Fruit fly (Drosophila melanogaster) whole organism, embryonic: ENCODE measurements around the gene CG3119.

Experiments
- Awh ChIP-seq: fragments of 200-800 bp; sonication (Bioruptor generic); IDR thresholded peaks from 2 replicates; pipeline ENCODE4, ENCODE4 v1.3.6; 2022; ENCODE audit warnings: missing biosample characterization, missing genetic modification characterization
- BtbVII ChIP-seq: fragments of 200-800 bp; sonication (Bioruptor generic); optimal IDR thresholded peaks from 3 replicates; lab custom pipeline; 2017; ENCODE audit warnings: missing biosample characterization, mild to moderate bottlenecking, missing genetic modification characterization
- CG11085 ChIP-seq: fragments of 200-800 bp; sonication (Bioruptor generic); IDR thresholded peaks from 2 replicates; pipeline ENCODE4 v1.3.6; 2022; ENCODE audit warnings: missing biosample characterization, missing genetic modification characterization
- CG11696 ChIP-seq: fragments of 200-800 bp; sonication (Bioruptor generic); IDR thresholded peaks from 2 replicates; pipeline ENCODE4 v1.3.6; 2022; ENCODE audit warnings: missing biosample characterization, missing genetic modification characterization
- CG12219 ChIP-seq: fragments of 200-800 bp; sonication (Bioruptor generic); optimal IDR thresholded peaks from 3 replicates; lab custom pipeline; 2018; ENCODE audit warnings: missing biosample characterization, mild to moderate bottlenecking, missing genetic modification characterization
- CG1233 ChIP-seq: fragments of 200-800 bp; sonication (Bioruptor generic); optimal IDR thresholded peaks from 4 replicates; lab custom pipeline; 2018; ENCODE audit warnings: missing biosample characterization, mild to moderate bottlenecking, missing genetic modification characterization
- CG14050 ChIP-seq: fragments of 200-800 bp; sonication (Bioruptor generic); IDR thresholded peaks from 3 replicates; pipeline ENCODE4 v1.3.6; 2022; ENCODE audit warnings: missing biosample characterization, missing genetic modification characterization
- CG15601 ChIP-seq: fragments of 200-800 bp; sonication (Bioruptor generic); optimal IDR thresholded peaks from 3 replicates; lab custom pipeline; 2019; ENCODE audit warnings: missing biosample characterization, mild to moderate bottlenecking, missing genetic modification characterization, moderate library complexity
- CG17359 ChIP-seq: fragments of 200-800 bp; sonication (Bioruptor generic); optimal IDR thresholded peaks from 3 replicates; lab custom pipeline; 2018; ENCODE audit warnings: missing biosample characterization, mild to moderate bottlenecking, missing genetic modification characterization, moderate library complexity
- CG18011 ChIP-seq: fragments of 200-800 bp; sonication (Bioruptor generic); optimal IDR thresholded peaks from 2 replicates; lab custom pipeline; 2017; ENCODE audit warnings: missing biosample characterization, missing genetic modification characterization, mild to moderate bottlenecking, moderate library complexity, missing genotype
- CG18262 ChIP-seq: fragments of 200-800 bp; optimal IDR thresholded peaks from 3 replicates; lab custom pipeline; 2019; ENCODE audit warnings: missing biosample characterization, mild to moderate bottlenecking, missing genetic modification characterization, moderate library complexity
- CG3065 ChIP-seq: fragments of 200-800 bp; sonication (Bioruptor generic); optimal IDR thresholded peaks from 2 replicates; lab custom pipeline; 2016; ENCODE audit warnings: missing biosample characterization, missing genetic modification characterization
- CG31388 ChIP-seq: fragments of 200-800 bp; sonication (Bioruptor generic); optimal IDR thresholded peaks from 2 replicates; lab custom pipeline; 2016; ENCODE audit warnings: missing biosample characterization, missing genetic modification characterization
- CG3838 ChIP-seq: fragments of 200-800 bp; sonication (Bioruptor generic); optimal IDR thresholded peaks from 3 replicates; lab custom pipeline; 2016; ENCODE audit warnings: missing biosample characterization, missing genetic modification characterization
- CG6689 ChIP-seq: fragments of 200-800 bp; sonication (Bioruptor generic); IDR thresholded peaks from 2 replicates; pipeline ENCODE4 v1.3.6; 2022; ENCODE audit warnings: missing biosample characterization, missing genetic modification characterization
- CG6854 ChIP-seq: fragments of 200-800 bp; sonication (Bioruptor generic); optimal IDR thresholded peaks from 3 replicates; lab custom pipeline; 2017; ENCODE audit warnings: missing biosample characterization, mild to moderate bottlenecking, missing genetic modification characterization
- CG9932 ChIP-seq: fragments of 200-800 bp; sonication (Bioruptor generic); IDR thresholded peaks from 2 replicates; pipeline ENCODE4 v1.3.6; 2022; ENCODE audit warnings: missing biosample characterization, missing genetic modification characterization
- Dfd ChIP-seq, 2 experiments: fragments of >200 bp; optimal IDR thresholded peaks; 2 replicates each; lab custom pipeline; 2017; ENCODE audit warnings: missing biosample characterization in 2 of 2, missing genetic modification characterization in 2 of 2
- HHEX ChIP-seq: fragments of 200-800 bp; sonication (Bioruptor generic); optimal IDR thresholded peaks from 3 replicates; lab custom pipeline; 2017; ENCODE audit warnings: missing biosample characterization, mild to moderate bottlenecking, missing genetic modification characterization, missing genetic modification reagents
- HLHmδ ChIP-seq: fragments of 200-800 bp; sonication (Bioruptor generic); optimal IDR thresholded peaks from 2 replicates; lab custom pipeline; 2018; ENCODE audit warnings: missing biosample characterization, mild to moderate bottlenecking, missing genetic modification characterization, moderate library complexity
- HmgZ ChIP-seq: fragments of 200-800 bp; sonication (Bioruptor generic); optimal IDR thresholded peaks from 2 replicates; lab custom pipeline; 2018; ENCODE audit warnings: missing biosample characterization, mild to moderate bottlenecking, missing genetic modification characterization
- Hr78 ChIP-seq, 2 experiments: fragments of 200-800 bp in 1 of 2; fragments of >200 bp in 1 of 2; sonication (Bioruptor generic) in 1 of 2; optimal IDR thresholded peaks; 2 replicates each; lab custom pipeline; 2017 to 2019; ENCODE audit warnings: missing biosample characterization in 2 of 2, missing genetic modification characterization in 2 of 2, mild to moderate bottlenecking in 1 of 2, moderate library complexity in 1 of 2
- MESR4 ChIP-seq: fragments of 200-800 bp; sonication (Bioruptor generic); optimal IDR thresholded peaks from 2 replicates; lab custom pipeline; 2018; ENCODE audit warnings: missing biosample characterization, mild to moderate bottlenecking, missing genetic modification characterization, moderate library complexity
- Sox100B ChIP-seq: fragments of 200-800 bp; sonication (Bioruptor generic); optimal IDR thresholded peaks from 3 replicates; lab custom pipeline; 2018; ENCODE audit warnings: missing biosample characterization, mild to moderate bottlenecking, missing genetic modification characterization
- YL-1 ChIP-seq: fragments of 200-800 bp; sonication (Bioruptor generic); optimal IDR thresholded peaks from 3 replicates; lab custom pipeline; 2017; ENCODE audit warnings: missing biosample characterization, mild to moderate bottlenecking, missing genetic modification characterization
- amos ChIP-seq: fragments of 200-800 bp; sonication (Bioruptor generic); IDR thresholded peaks from 2 replicates; pipeline ENCODE4 v1.3.6; 2022; ENCODE audit warnings: missing biosample characterization, missing genetic modification characterization; ENCODE audit not compliant: partially characterized antibody
- ap ChIP-seq: fragments of 200-800 bp; sonication (Bioruptor generic); IDR thresholded peaks from 2 replicates; pipeline ENCODE4 v1.3.6; 2022; ENCODE audit warnings: missing biosample characterization, missing genetic modification characterization
- ara ChIP-seq: fragments of 200-800 bp; sonication (Bioruptor generic); IDR thresholded peaks from 2 replicates; pipeline ENCODE4 v1.3.6; 2022; ENCODE audit warnings: missing biosample characterization, missing genetic modification characterization
- ems ChIP-seq: fragments of 200-800 bp; sonication (Bioruptor generic); optimal IDR thresholded peaks from 3 replicates; lab custom pipeline; 2016; ENCODE audit warnings: missing biosample characterization, missing genetic modification characterization
- gcm ChIP-seq: fragments of 200-800 bp; sonication (Bioruptor generic); optimal IDR thresholded peaks from 2 replicates; lab custom pipeline; 2019; ENCODE audit warnings: missing biosample characterization, mild to moderate bottlenecking, missing genetic modification characterization, moderate library complexity
- gfzf ChIP-seq: fragments of 200-800 bp; sonication (Bioruptor generic); optimal IDR thresholded peaks from 2 replicates; lab custom pipeline; 2016; ENCODE audit warnings: missing biosample characterization, mild to moderate bottlenecking, missing genetic modification characterization, moderate library complexity
- kah ChIP-seq: fragments of 200-800 bp; sonication (Bioruptor generic); optimal IDR thresholded peaks from 2 replicates; lab custom pipeline; 2018; ENCODE audit warnings: missing biosample characterization, mild to moderate bottlenecking, missing genetic modification characterization
- nau ChIP-seq: fragments of 200-800 bp; sonication (Bioruptor generic); optimal IDR thresholded peaks from 3 replicates; lab custom pipeline; 2017; ENCODE audit warnings: missing biosample characterization, mild to moderate bottlenecking, missing genetic modification characterization, missing genetic modification reagents
- nmo ChIP-seq: fragments of 200-800 bp; sonication (Bioruptor generic); optimal IDR thresholded peaks from 2 replicates; lab custom pipeline; 2018; ENCODE audit warnings: missing biosample characterization, mild to moderate bottlenecking, missing genetic modification characterization, moderate library complexity
- oc ChIP-seq: fragments of 200-800 bp; sonication (Bioruptor generic); optimal IDR thresholded peaks from 2 replicates; lab custom pipeline; 2018; ENCODE audit warnings: missing biosample characterization, mild to moderate bottlenecking, missing genetic modification characterization, moderate library complexity
- org-1 ChIP-seq: fragments of 200-800 bp; sonication (Bioruptor generic); optimal IDR thresholded peaks from 2 replicates; lab custom pipeline; 2017; ENCODE audit warnings: missing biosample characterization, missing genetic modification characterization
- pnt ChIP-seq: fragments of 200-800 bp; sonication (Bioruptor generic); optimal IDR thresholded peaks from 3 replicates; lab custom pipeline; 2016; ENCODE audit warnings: missing biosample characterization, missing genetic modification characterization
- pros ChIP-seq: fragments of 200-800 bp; sonication (Bioruptor generic); optimal IDR thresholded peaks from 3 replicates; lab custom pipeline; 2019; ENCODE audit warnings: missing biosample characterization, mild to moderate bottlenecking, missing genetic modification characterization, moderate library complexity
- psq ChIP-seq: fragments of 200-800 bp; sonication (Bioruptor generic); optimal IDR thresholded peaks from 2 replicates; lab custom pipeline; 2017; ENCODE audit warnings: missing biosample characterization, missing genetic modification characterization
- pzg ChIP-seq: fragments of 200-800 bp; sonication (Bioruptor generic); optimal IDR thresholded peaks from 3 replicates; lab custom pipeline; 2018; ENCODE audit warnings: missing biosample characterization, mild to moderate bottlenecking, missing genetic modification characterization, moderate library complexity
- repo ChIP-seq: fragments of 200-800 bp; sonication (Bioruptor generic); optimal IDR thresholded peaks from 2 replicates; lab custom pipeline; 2016; ENCODE audit warnings: missing biosample characterization, missing genetic modification characterization
- schlank ChIP-seq: fragments of 200-800 bp; sonication (Bioruptor generic); optimal IDR thresholded peaks from 2 replicates; lab custom pipeline; 2018; ENCODE audit warnings: missing biosample characterization, mild to moderate bottlenecking, missing genetic modification characterization
- scrt ChIP-seq: fragments of 200-800 bp; sonication (Bioruptor generic); optimal IDR thresholded peaks from 2 replicates; lab custom pipeline; 2018; ENCODE audit warnings: missing biosample characterization, mild to moderate bottlenecking, missing genetic modification characterization, moderate library complexity
- sd ChIP-seq: fragments of 200-800 bp; sonication (Bioruptor generic); optimal IDR thresholded peaks from 3 replicates; lab custom pipeline; 2018; ENCODE audit warnings: missing biosample characterization, mild to moderate bottlenecking, missing genetic modification characterization, moderate library complexity
- sisA ChIP-seq: fragments of 200-800 bp; sonication (Bioruptor generic); IDR thresholded peaks from 2 replicates; pipeline ENCODE4 v1.3.6; 2022; ENCODE audit warnings: missing biosample characterization, missing genetic modification characterization
- sna ChIP-seq: fragments of 200-800 bp; sonication (Bioruptor generic); IDR thresholded peaks from 2 replicates; pipeline ENCODE4 v1.3.6; 2022; ENCODE audit warnings: missing biosample characterization, missing genetic modification characterization; ENCODE audit not compliant: partially characterized antibody
- trem ChIP-seq: fragments of 200-800 bp; optimal IDR thresholded peaks from 3 replicates; lab custom pipeline; 2019; ENCODE audit warnings: missing biosample characterization, mild to moderate bottlenecking, missing genetic modification characterization, moderate library complexity
- vvl ChIP-seq: fragments of 200-800 bp; sonication (Bioruptor generic); IDR thresholded peaks from 2 replicates; pipeline ENCODE4 v1.3.6; 2022; ENCODE audit warnings: missing biosample characterization, missing genetic modification characterization
- zfh1 ChIP-seq: fragments of 200-800 bp; sonication (Bioruptor generic); IDR thresholded peaks from 3 replicates; pipeline ENCODE4 v1.3.6; 2022; ENCODE audit warnings: missing biosample characterization, missing genetic modification characterization

CG3119 gene

dm6 chr2L:2857862-2858734 lies 20.5 kb upstream of the CG3119 start (continued):
- no peak for TF ChIP-seq nmo (GFP tag; lab: Kevin White, UChicago)
- peak; percentile 39 for TF ChIP-seq CG17359 (tag; lab: Kevin White, UChicago)
- TF ChIP-seq ap, result no peak
- no peak for TF ChIP-seq CG18011 (GFP tag; lab: Kevin White, UChicago)
- no peak for TF ChIP-seq nau (GFP tag; lab: Kevin White, UChicago)
- TF ChIP-seq CG1233, result no peak
- TF ChIP-seq CG3838, result no peak
- TF ChIP-seq zfh1 (GFP tag; lab: Robert Waterston, UW), result no peak
- peak in 1 of 2 experiments; percentile 28 for TF ChIP-seq Hr78 (GFP tag; optimal IDR thresholded peaks at IDR 0.05; lab: Kevin White, UChicago)
- no peak for TF ChIP-seq CG11085 (GFP tag; lab: Robert Waterston, UW)
- no peak for TF ChIP-seq Dfd (GFP tag; optimal IDR thresholded peaks at IDR 0.05; lab: Kevin White, UChicago)
- TF ChIP-seq gcm (GFP tag; lab: Kevin White, UChicago), result no peak
- TF ChIP-seq ems, result no peak
- no peak for TF ChIP-seq trem (tag; lab: Kevin White, UChicago)
- no peak for TF ChIP-seq vvl
- peak; percentile 43 for TF ChIP-seq scrt (GFP tag; lab: Kevin White, UChicago)
- no peak for TF ChIP-seq pzg (GFP tag; lab: Kevin White, UChicago)
- TF ChIP-seq oc (tag; lab: Kevin White, UChicago), result no peak
- no peak for TF ChIP-seq kah
- TF ChIP-seq repo (GFP tag; lab: Kevin White, UChicago), result no peak
- peak; percentile 11 for TF ChIP-seq Sox100B (GFP tag; lab: Kevin White, UChicago)
- TF ChIP-seq CG6854 (GFP tag; lab: Kevin White, UChicago), result peak; percentile 3
- no peak for TF ChIP-seq schlank (tag; lab: Kevin White, UChicago)
- no peak for TF ChIP-seq CG15601 (tag; lab: Kevin White, UChicago)
- TF ChIP-seq org-1, result no peak
- peak; percentile 66 for TF ChIP-seq sd (tag; lab: Kevin White, UChicago)
- no peak for TF ChIP-seq gfzf (GFP tag; lab: Kevin White, UChicago)
- no peak for TF ChIP-seq ara (GFP tag; lab: Robert Waterston, UW)
- TF ChIP-seq CG9932 (GFP tag; lab: Robert Waterston, UW), result no peak
- no peak for TF ChIP-seq BtbVII (GFP tag; lab: Kevin White, UChicago)
- TF ChIP-seq CG31388, result no peak
- no peak for TF ChIP-seq sna
- TF ChIP-seq HmgZ (tag; lab: Kevin White, UChicago), result no peak
- no peak for TF ChIP-seq pnt (GFP tag; lab: Kevin White, UChicago)
- TF ChIP-seq HLHmδ (GFP tag; lab: Kevin White, UChicago), result no peak
- no peak for TF ChIP-seq sisA (GFP tag; lab: Robert Waterston, UW)
- no peak for TF ChIP-seq CG11696
- no peak for TF ChIP-seq Awh
- TF ChIP-seq CG6689, result 0 out of 2 replicates have a peak, but pooled peaks have one; percentile 23
- no peak for TF ChIP-seq YL-1 (GFP tag; lab: Kevin White, UChicago)
- TF ChIP-seq amos (GFP tag; lab: Robert Waterston, UW), result no peak
- no peak for TF ChIP-seq MESR4 (GFP tag; lab: Kevin White, UChicago)
- TF ChIP-seq CG3065 (GFP tag; lab: Kevin White, UChicago), result no peak
- peak; percentile 12 for TF ChIP-seq CG18262 (tag; lab: Kevin White, UChicago)
- no peak for TF ChIP-seq CG12219 (GFP tag; lab: Kevin White, UChicago)
- TF ChIP-seq psq (GFP tag; lab: Kevin White, UChicago), result no peak
- TF ChIP-seq HHEX (GFP tag; lab: Kevin White, UChicago), result no peak
- TF ChIP-seq pros, result no peak
- no peak for TF ChIP-seq CG14050 (GFP tag; lab: Robert Waterston, UW)
